Fruit fly (Drosophila melanogaster) whole organism, wandering third instar larva: ENCODE results near the gene CG31797.

Source experiments
- Abd-B ChIP-seq: fragments of >200 bp; optimal IDR thresholded peaks from 2 replicates; lab custom pipeline; 2017; ENCODE audit warnings: missing biosample characterization, missing genetic modification characterization
- CG9705 ChIP-seq: fragments of 200-800 bp; sonication (Bioruptor generic); optimal IDR thresholded peaks from 2 replicates; lab custom pipeline; 2018; ENCODE audit warnings: missing biosample characterization, mild to moderate bottlenecking, missing genetic modification characterization
- CrebA ChIP-seq: fragments of 200-800 bp; sonication (Bioruptor generic); optimal IDR thresholded peaks from 2 replicates; lab custom pipeline; 2016; ENCODE audit warnings: missing biosample characterization, mild to moderate bottlenecking, missing genetic modification characterization, borderline replicate concordance
- Dfd ChIP-seq: fragments of >200 bp; optimal IDR thresholded peaks from 2 replicates; lab custom pipeline; 2017; ENCODE audit warnings: missing biosample characterization, missing genetic modification characterization
- Dif ChIP-seq: fragments of 200-275, 200-300 bp; sonication (Bioruptor generic); optimal IDR thresholded peaks from 2 replicates; lab custom pipeline; 2018; ENCODE audit warnings: missing biosample characterization, missing genetic modification characterization; ENCODE audit not compliant: partially characterized antibody
- GATAd ChIP-seq: sonication (Bioruptor generic); optimal IDR thresholded peaks from 2 replicates; lab custom pipeline; 2016; ENCODE audit warnings: missing biosample characterization, missing genetic modification characterization
- HLH106 ChIP-seq: fragments of 200-800 bp; optimal IDR thresholded peaks from 3 replicates; lab custom pipeline; 2019; ENCODE audit warnings: missing biosample characterization, mild to moderate bottlenecking, missing genetic modification characterization, moderate library complexity
- Hr78 ChIP-seq: fragments of >200 bp; optimal IDR thresholded peaks from 2 replicates; lab custom pipeline; 2017; ENCODE audit warnings: missing biosample characterization, missing genetic modification characterization
- Hr83 ChIP-seq: fragments of 200-300 bp; sonication (Bioruptor generic); optimal IDR thresholded peaks from 2 replicates; lab custom pipeline; 2016; ENCODE audit warnings: missing biosample characterization, mild to moderate bottlenecking, missing genetic modification characterization, moderate library complexity; ENCODE audit not compliant: poor library complexity, severe bottlenecking
- Jra ChIP-seq: sonication (Bioruptor generic); optimal IDR thresholded peaks from 2 replicates; lab custom pipeline; 2016; ENCODE audit warnings: missing biosample characterization, missing genetic modification characterization
- Mio ChIP-seq: sonication (Bioruptor generic); optimal IDR thresholded peaks from 2 replicates; lab custom pipeline; 2016; ENCODE audit warnings: missing biosample characterization, missing genetic modification characterization
- Myc ChIP-seq: fragments of >200 bp; optimal IDR thresholded peaks from 2 replicates; lab custom pipeline; 2017
- N ChIP-seq: fragments of >200 bp; optimal IDR thresholded peaks from 2 replicates; lab custom pipeline; 2018; ENCODE audit warnings: missing biosample characterization, missing external identifiers, missing genetic modification characterization
- OdsH ChIP-seq: fragments of 200-800 bp; sonication (Bioruptor generic); optimal IDR thresholded peaks from 2 replicates; lab custom pipeline; 2016; ENCODE audit warnings: missing biosample characterization, mild to moderate bottlenecking, missing genetic modification characterization
- Rel ChIP-seq, 2 experiments: fragments of 200-800 bp; sonication (Bioruptor generic) in 1 of 2; optimal IDR thresholded peaks; 2 replicates in 1 of 2; 3 replicates in 1 of 2; lab custom pipeline; 2016 to 2019; ENCODE audit warnings: mild to moderate bottlenecking in 2 of 2, missing biosample characterization in 2 of 2, missing genetic modification characterization in 2 of 2, moderate library complexity in 1 of 2
- Sp1 ChIP-seq: fragments of 200-800 bp; sonication (Bioruptor generic); optimal IDR thresholded peaks from 3 replicates; lab custom pipeline; 2019; ENCODE audit warnings: missing biosample characterization, mild to moderate bottlenecking, missing genetic modification characterization, moderate library complexity
- Vsx2 ChIP-seq: fragments of 200-300, 225-300 bp; sonication (Bioruptor generic); optimal IDR thresholded peaks from 2 replicates; lab custom pipeline; 2018; ENCODE audit warnings: missing biosample characterization, missing genetic modification characterization; ENCODE audit not compliant: partially characterized antibody
- br ChIP-seq: fragments of 200-800 bp; sonication (Bioruptor generic); optimal IDR thresholded peaks from 2 replicates; lab custom pipeline; 2016; ENCODE audit warnings: missing biosample characterization, missing genetic modification characterization
- brk ChIP-seq: fragments of 200-800 bp; sonication (Bioruptor generic); optimal IDR thresholded peaks from 2 replicates; lab custom pipeline; 2016; ENCODE audit warnings: missing biosample characterization, mild to moderate bottlenecking, missing genetic modification characterization
- dl ChIP-seq, 2 experiments: fragments of 175-275, 200-275 bp in 1 of 2; fragments of 200-275 bp in 1 of 2; sonication (Bioruptor generic); optimal IDR thresholded peaks; lab custom pipeline; 2018; ENCODE audit warnings: mild to moderate bottlenecking in 2 of 2, missing biosample characterization in 2 of 2, missing genetic modification characterization in 2 of 2, moderate library complexity in 2 of 2; ENCODE audit not compliant: partially characterized antibody in 2 of 2, insufficient read depth in 1 of 2
- dmrt93B ChIP-seq: fragments of 200-800 bp; sonication (Bioruptor generic); optimal IDR thresholded peaks from 2 replicates; lab custom pipeline; 2018; ENCODE audit warnings: missing biosample characterization, mild to moderate bottlenecking, missing genetic modification characterization
- dsf ChIP-seq: sonication (Bioruptor generic); optimal IDR thresholded peaks from 2 replicates; lab custom pipeline; 2016; ENCODE audit warnings: missing biosample characterization, missing genetic modification characterization, borderline replicate concordance
- ey ChIP-seq: fragments of 200-800 bp; sonication (Bioruptor generic); optimal IDR thresholded peaks from 2 replicates; lab custom pipeline; 2016; ENCODE audit warnings: missing biosample characterization, missing genetic modification characterization
- foxo ChIP-seq, 2 experiments: fragments of 200-800 bp; sonication (Bioruptor generic); optimal IDR thresholded peaks; 2 replicates in 1 of 2; 3 replicates in 1 of 2; lab custom pipeline; 2016 to 2017; ENCODE audit warnings: missing biosample characterization in 2 of 2, missing genetic modification characterization in 2 of 2
- fru ChIP-seq: fragments of 200-800 bp; sonication (Bioruptor generic); optimal IDR thresholded peaks from 3 replicates; lab custom pipeline; 2016; ENCODE audit warnings: missing biosample characterization, mild to moderate bottlenecking, missing genetic modification characterization
- h ChIP-seq: fragments of 200-800 bp; sonication (Bioruptor generic); optimal IDR thresholded peaks from 3 replicates; lab custom pipeline; 2016; ENCODE audit warnings: missing biosample characterization, mild to moderate bottlenecking, missing genetic modification characterization
- jim ChIP-seq: fragments of 175-275, 200-325 bp; sonication (Bioruptor generic); optimal IDR thresholded peaks from 2 replicates; lab custom pipeline; 2016; ENCODE audit warnings: missing biosample characterization, mild to moderate bottlenecking, missing genetic modification characterization
- lola ChIP-seq: fragments of >200 bp; optimal IDR thresholded peaks from 2 replicates; lab custom pipeline; 2017; ENCODE audit warnings: missing biosample characterization, missing genetic modification characterization
- pan ChIP-seq: fragments of >200 bp; optimal IDR thresholded peaks from 2 replicates; lab custom pipeline; 2017
- psq ChIP-seq: fragments of 200-800 bp; sonication (Bioruptor generic); optimal IDR thresholded peaks from 3 replicates; lab custom pipeline; 2017; ENCODE audit warnings: missing biosample characterization, mild to moderate bottlenecking, missing genetic modification characterization, moderate library complexity
- sage ChIP-seq: fragments of 200-800 bp; sonication (Bioruptor generic); optimal IDR thresholded peaks from 2 replicates; lab custom pipeline; 2016; ENCODE audit warnings: missing biosample characterization, mild to moderate bottlenecking, missing genetic modification characterization
- sv ChIP-seq: fragments of 200-800 bp; sonication (Bioruptor generic); optimal IDR thresholded peaks from 3 replicates; lab custom pipeline; 2016; ENCODE audit warnings: missing biosample characterization, missing genetic modification characterization
- usp ChIP-seq: fragments of >200 bp; optimal IDR thresholded peaks from 2 replicates; lab custom pipeline; 2017; ENCODE audit warnings: missing biosample characterization, missing genetic modification characterization
- woc ChIP-seq: sonication (Bioruptor generic); optimal IDR thresholded peaks from 2 replicates; lab custom pipeline; 2016; ENCODE audit warnings: missing biosample characterization, mild to moderate bottlenecking, missing genetic modification characterization

CG31797 gene

dm6 chr2L:19233300-19233699 is 28.7 kb downstream of the CG31797 start:
- no peak for TF ChIP-seq Hr78
- TF ChIP-seq foxo (GFP tag; optimal IDR thresholded peaks at IDR 0.05; lab: Kevin White, UChicago): peak in 1 of 2 experiments; percentile 3

dm6 chr2L:19230518-19230917 is 31.5 kb downstream of the CG31797 start:
- TF ChIP-seq pan (lab: Kevin White, UChicago): no peak
- no peak for TF ChIP-seq Myc
- TF ChIP-seq ey (GFP tag; lab: Kevin White, UChicago): peak; percentile 13
- TF ChIP-seq br (GFP tag; lab: Kevin White, UChicago): no peak
- TF ChIP-seq brk (GFP tag; lab: Kevin White, UChicago): no peak
- TF ChIP-seq psq (GFP tag; lab: Kevin White, UChicago): peak; percentile 16
- TF ChIP-seq dsf (GFP tag; lab: Kevin White, UChicago): no peak
- TF ChIP-seq woc: peak; percentile 40
- TF ChIP-seq Dif (GFP tag; lab: Kevin White, UChicago): no peak
- TF ChIP-seq usp (GFP tag; lab: Kevin White, UChicago): no peak
- peak; percentile 15 for TF ChIP-seq fru (GFP tag; lab: Kevin White, UChicago)
- TF ChIP-seq Sp1 (GFP tag; lab: Kevin White, UChicago): no peak
- TF ChIP-seq h (GFP tag; lab: Kevin White, UChicago): peak; percentile 32
- TF ChIP-seq GATAd (GFP tag; lab: Kevin White, UChicago): no peak
- peak; percentile 19 for TF ChIP-seq HLH106
- TF ChIP-seq OdsH (GFP tag; lab: Kevin White, UChicago): peak; percentile 23
- no peak for TF ChIP-seq CG9705 (GFP tag; lab: Kevin White, UChicago)
- TF ChIP-seq sv (GFP tag; lab: Kevin White, UChicago): no peak
- TF ChIP-seq sage (GFP tag; lab: Kevin White, UChicago): no peak
- peak in 1 of 2 experiments; percentile 8 for TF ChIP-seq foxo (GFP tag; optimal IDR thresholded peaks at IDR 0.05; lab: Kevin White, UChicago)
- TF ChIP-seq N (GFP tag; lab: Kevin White, UChicago): no peak
- TF ChIP-seq Dfd (GFP tag; lab: Kevin White, UChicago): no peak
- TF ChIP-seq Jra (GFP tag; lab: Kevin White, UChicago): no peak
- TF ChIP-seq jim (GFP tag; lab: Kevin White, UChicago): no peak
- no peak for TF ChIP-seq CrebA (GFP tag; lab: Kevin White, UChicago)
- TF ChIP-seq Vsx2 (GFP tag; lab: Kevin White, UChicago): no peak

DNA sequence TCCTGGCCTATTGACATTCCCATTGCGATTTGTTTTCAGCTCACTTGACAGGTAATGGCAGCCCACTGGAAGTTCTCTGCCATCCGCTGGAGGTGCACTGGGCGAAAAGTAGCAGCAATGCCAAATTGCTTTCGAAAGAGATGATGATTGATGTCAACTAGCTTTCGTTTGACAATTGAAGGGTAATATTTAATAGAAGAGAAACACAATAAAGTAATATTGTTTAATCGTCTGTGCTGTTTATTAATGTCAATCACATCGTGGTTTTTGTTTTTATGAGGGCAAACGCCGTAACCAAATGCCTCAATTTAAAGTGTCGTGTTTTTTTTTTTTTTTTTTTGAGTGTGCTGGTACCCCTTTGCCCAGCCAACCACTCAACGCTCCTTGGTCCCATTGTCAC is 33.0 kb downstream of the CG31797 start:
- no peak for TF ChIP-seq CG9705 (GFP tag; lab: Kevin White, UChicago)
- TF ChIP-seq Hr83 (GFP tag; lab: Kevin White, UChicago): no peak
- no peak for TF ChIP-seq Mio (GFP tag; lab: Kevin White, UChicago)
- TF ChIP-seq ey (GFP tag; lab: Kevin White, UChicago): peak; percentile 36
- no peak for TF ChIP-seq jim (GFP tag; lab: Kevin White, UChicago)
- TF ChIP-seq Dfd (GFP tag; lab: Kevin White, UChicago): no peak
- TF ChIP-seq psq (GFP tag; lab: Kevin White, UChicago): peak; percentile 22
- no peak for TF ChIP-seq lola
- peak in 1 of 2 experiments; percentile 22 for TF ChIP-seq foxo (GFP tag; optimal IDR thresholded peaks at IDR 0.05; lab: Kevin White, UChicago)
- no peak for TF ChIP-seq woc
- no peak for TF ChIP-seq dmrt93B (GFP tag; lab: Kevin White, UChicago)
- peak; percentile 15 for TF ChIP-seq h (GFP tag; lab: Kevin White, UChicago)
- peak; percentile 25 for TF ChIP-seq fru (GFP tag; lab: Kevin White, UChicago)
- no peak for TF ChIP-seq usp (GFP tag; lab: Kevin White, UChicago)
- TF ChIP-seq dsf (GFP tag; lab: Kevin White, UChicago): no peak
- peak; percentile 20 for TF ChIP-seq br (GFP tag; lab: Kevin White, UChicago)
- no peak for TF ChIP-seq Jra (GFP tag; lab: Kevin White, UChicago)
- TF ChIP-seq dl (GFP tag; optimal IDR thresholded peaks at IDR 0.05; lab: Kevin White, UChicago; ENCODE audit: insufficient read depth in 1 of 2, partially characterized antibody in 2 of 2): no peak
- no peak for TF ChIP-seq sv (GFP tag; lab: Kevin White, UChicago)
- no peak for TF ChIP-seq Dif (GFP tag; lab: Kevin White, UChicago)
- no peak for TF ChIP-seq Hr78
- TF ChIP-seq OdsH (GFP tag; lab: Kevin White, UChicago): peak; percentile 17
- no peak for TF ChIP-seq Rel (GFP tag; optimal IDR thresholded peaks at IDR 0.05; lab: Kevin White, UChicago)
- no peak for TF ChIP-seq Rel (tag; optimal IDR thresholded peaks at IDR 0.05; lab: Kevin White, UChicago)
- no peak for TF ChIP-seq Abd-B (GFP tag; lab: Kevin White, UChicago)
- peak; percentile 6 for TF ChIP-seq HLH106
- TF ChIP-seq brk (GFP tag; lab: Kevin White, UChicago): no peak
- TF ChIP-seq sage (GFP tag; lab: Kevin White, UChicago): no peak
- TF ChIP-seq Vsx2 (GFP tag; lab: Kevin White, UChicago): no peak
- TF ChIP-seq, all 38 proteins: peak for 8
